Fruit fly (Drosophila melanogaster): ENCODE measurements around the gene Rsph3.

Rsph3 gene

dm6 chr3L:6723338-6723737 lies 39.7 kb downstream of the Rsph3 start:
- TF ChIP-seq CG17801 (GFP tag; optimal IDR thresholded peaks at IDR 0.05; ENCODE audit: partially characterized antibody), result no peak

DNA sequence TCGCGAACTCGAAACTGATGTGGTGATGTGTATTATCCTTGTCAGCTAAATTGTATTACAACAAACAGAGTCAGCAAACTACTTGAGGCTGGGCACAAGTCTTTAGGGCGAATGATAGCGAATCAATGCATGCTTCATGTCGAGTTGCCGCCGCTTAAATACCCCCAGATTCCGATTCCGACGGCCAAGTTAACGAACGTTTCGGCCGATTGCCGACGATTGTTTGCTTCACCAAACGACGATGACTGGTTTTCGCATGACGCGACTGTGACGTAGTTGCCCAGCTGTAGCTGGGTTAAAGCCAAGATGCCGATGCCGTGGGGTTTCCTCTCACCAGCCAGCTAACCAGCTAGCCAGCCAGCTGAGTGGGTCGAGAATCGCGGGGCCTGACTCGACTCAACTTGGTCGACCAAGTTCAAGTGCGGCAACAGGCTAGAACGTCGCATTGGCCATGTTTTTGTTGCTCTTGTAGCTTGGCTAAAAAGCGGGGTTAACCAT lies 43.6 kb downstream of the Rsph3 start, which contains the start of gene ple:
ple (minus strand) TSS at position 134 of the 498 bp plus-strand sequence.
- no peak for TF ChIP-seq CG17801 (GFP tag; optimal IDR thresholded peaks at IDR 0.05; ENCODE audit: partially characterized antibody)

dm6 chr3L:6708995-6709606 lies 53.9 kb downstream of the Rsph3 start:
- TF ChIP-seq CG17801 (GFP tag; optimal IDR thresholded peaks at IDR 0.05; ENCODE audit: partially characterized antibody), result peak; percentile 7

DNA sequence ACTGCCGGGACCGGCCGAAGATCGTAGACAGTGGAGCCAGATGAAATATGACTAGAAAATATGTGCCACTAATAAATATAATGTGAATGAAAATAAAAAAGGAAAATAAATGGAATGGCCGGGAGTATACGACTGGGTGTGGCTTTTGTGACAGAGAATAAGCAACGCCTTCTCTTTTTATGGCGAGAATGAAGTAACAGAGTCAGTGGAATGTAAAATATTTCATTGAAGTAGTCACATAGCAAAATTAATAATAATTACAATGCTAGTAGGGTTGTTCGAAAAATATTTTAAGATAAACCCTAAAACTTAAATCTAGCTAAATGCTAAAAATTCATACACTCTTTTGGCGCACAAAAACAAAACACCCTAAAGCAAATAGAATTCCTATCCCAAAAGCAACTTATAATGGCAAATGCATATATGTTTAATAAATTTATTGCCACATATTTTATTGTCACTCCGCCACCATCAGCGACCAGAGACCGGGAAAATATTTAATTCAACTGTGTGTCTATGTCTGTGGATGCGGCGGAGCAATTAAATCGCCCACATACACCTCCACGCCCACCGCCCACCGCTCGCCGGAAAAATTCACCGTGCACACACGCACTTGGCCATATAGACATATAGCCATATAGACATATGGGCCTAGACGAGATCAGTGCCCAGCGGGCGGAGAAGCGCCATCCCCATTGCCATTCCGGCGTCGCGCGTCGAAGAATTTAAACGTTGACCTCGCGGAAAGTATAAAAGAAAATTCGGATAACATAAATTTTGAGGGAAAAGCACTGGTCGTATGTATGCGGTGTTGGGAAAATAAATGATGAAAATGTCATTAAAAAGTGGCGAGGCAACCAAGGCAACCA lies 56.1 kb downstream of the Rsph3 start:
- TF ChIP-seq CG17801 (GFP tag; optimal IDR thresholded peaks at IDR 0.05; ENCODE audit: partially characterized antibody), result no peak

Data from ovary, adult (tissue).